Fruit fly (Drosophila melanogaster) whole organism, wandering third instar larva: ENCODE measurements around the gene UGP.

ENCODE experiments used
- Hr83 ChIP-seq: fragments of 200-300 bp; sonication (Bioruptor generic); optimal IDR thresholded peaks from 2 replicates; lab custom pipeline; 2016; ENCODE audit warnings: missing biosample characterization, mild to moderate bottlenecking, missing genetic modification characterization, moderate library complexity; ENCODE audit not compliant: poor library complexity, severe bottlenecking
- Mio ChIP-seq: sonication (Bioruptor generic); optimal IDR thresholded peaks from 2 replicates; lab custom pipeline; 2016; ENCODE audit warnings: missing biosample characterization, missing genetic modification characterization
- OdsH ChIP-seq: fragments of 200-800 bp; sonication (Bioruptor generic); optimal IDR thresholded peaks from 2 replicates; lab custom pipeline; 2016; ENCODE audit warnings: missing biosample characterization, mild to moderate bottlenecking, missing genetic modification characterization
- Sp1 ChIP-seq: fragments of 200-800 bp; sonication (Bioruptor generic); optimal IDR thresholded peaks from 3 replicates; lab custom pipeline; 2019; ENCODE audit warnings: missing biosample characterization, mild to moderate bottlenecking, missing genetic modification characterization, moderate library complexity
- dl ChIP-seq, 2 experiments: fragments of 175-275, 200-275 bp in 1 of 2; fragments of 200-275 bp in 1 of 2; sonication (Bioruptor generic); optimal IDR thresholded peaks; lab custom pipeline; 2018; ENCODE audit warnings: mild to moderate bottlenecking in 2 of 2, missing biosample characterization in 2 of 2, missing genetic modification characterization in 2 of 2, moderate library complexity in 2 of 2; ENCODE audit not compliant: partially characterized antibody in 2 of 2, insufficient read depth in 1 of 2
- fru ChIP-seq: fragments of 200-800 bp; sonication (Bioruptor generic); optimal IDR thresholded peaks from 3 replicates; lab custom pipeline; 2016; ENCODE audit warnings: missing biosample characterization, mild to moderate bottlenecking, missing genetic modification characterization
- pan ChIP-seq: fragments of >200 bp; optimal IDR thresholded peaks from 2 replicates; lab custom pipeline; 2017
- psq ChIP-seq: fragments of 200-800 bp; sonication (Bioruptor generic); optimal IDR thresholded peaks from 3 replicates; lab custom pipeline; 2017; ENCODE audit warnings: missing biosample characterization, mild to moderate bottlenecking, missing genetic modification characterization, moderate library complexity
- usp ChIP-seq: fragments of >200 bp; optimal IDR thresholded peaks from 2 replicates; lab custom pipeline; 2017; ENCODE audit warnings: missing biosample characterization, missing genetic modification characterization

DNA sequence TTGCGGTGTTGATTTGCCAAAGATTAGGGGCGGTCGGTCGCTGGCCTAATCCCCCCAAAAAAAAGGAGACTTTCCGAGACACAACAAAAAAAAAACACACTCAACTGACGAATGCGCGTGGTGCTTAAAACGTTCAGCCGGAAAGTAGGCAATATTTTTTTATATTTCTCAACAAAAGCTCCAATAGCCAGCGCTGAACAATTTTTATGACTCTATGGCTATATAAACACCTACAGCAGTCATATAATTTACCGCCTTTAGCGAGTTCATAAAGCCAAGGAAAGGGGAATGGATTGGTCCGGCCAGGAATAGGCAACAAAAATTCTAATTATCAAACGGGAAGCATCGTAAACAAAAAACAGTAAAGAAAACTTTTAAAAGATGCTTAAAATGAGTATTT, 54.3 kb downstream of the UGP start:
- no peak for TF ChIP-seq OdsH (GFP tag; lab: Kevin White, UChicago)
- no peak for TF ChIP-seq psq (GFP tag; lab: Kevin White, UChicago)
- no peak for TF ChIP-seq pan
- TF ChIP-seq Hr83 (GFP tag; lab: Kevin White, UChicago): no peak
- TF ChIP-seq Mio (GFP tag; lab: Kevin White, UChicago): no peak
- TF ChIP-seq fru (GFP tag; lab: Kevin White, UChicago): no peak
- no peak for TF ChIP-seq dl (GFP tag; optimal IDR thresholded peaks at IDR 0.05; lab: Kevin White, UChicago; ENCODE audit: insufficient read depth in 1 of 2, partially characterized antibody in 2 of 2)
- no peak for TF ChIP-seq Sp1
- no peak for TF ChIP-seq usp (GFP tag; lab: Kevin White, UChicago)
